Fruit fly (Drosophila melanogaster) Kc167 (cell line): ENCODE data around the gene CG5290.

Experiments
- h ChIP-seq: fragments of >200 bp; optimal IDR thresholded peaks from 3 replicates; lab custom pipeline; 2018; ENCODE audit warnings: missing external identifiers
- psq ChIP-seq: fragments of >200 bp; optimal IDR thresholded peaks from 2 replicates; lab custom pipeline; 2017; ENCODE audit warnings: missing external identifiers

DNA sequence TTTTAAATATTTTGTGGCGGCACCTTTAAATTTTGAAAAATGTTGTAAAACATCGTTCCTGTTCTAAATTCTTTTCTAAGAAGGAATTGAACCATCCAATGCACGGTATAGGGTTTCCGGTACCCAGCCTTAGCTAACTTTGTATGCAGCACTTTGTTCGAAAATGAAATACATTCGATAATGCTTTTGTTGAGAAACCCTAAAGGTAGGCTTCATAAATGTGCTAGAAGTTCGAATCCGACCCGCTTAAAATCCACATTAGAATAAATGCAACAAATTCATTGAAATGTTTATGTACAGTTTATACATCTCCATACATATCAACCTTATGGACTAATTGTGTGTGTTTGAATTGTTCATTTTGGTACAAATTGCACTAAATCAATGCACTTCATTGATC is 13.8 kb downstream of the CG5290 start:
- TF ChIP-seq h (lab: Kevin White, UChicago) (no peak), psq (lab: Kevin White, UChicago) (no peak)
